Worm (Caenorhabditis elegans) whole organism, L4 larva: ENCODE data around the gene pgph-2.
A peak's percentile ranks its signal among the peaks of the same experiment; 100 is the strongest.

Experiments used
- F26F4.8 ChIP-seq: fragments of 200-800 bp; sonication (Bioruptor generic); conservative IDR thresholded peaks from 2 replicates; pipeline ENCODE4 v1.3.6; 2022; ENCODE audit warnings: missing genetic modification characterization, missing compliant biosample characterization
- F44E2.7 ChIP-seq: fragments of 200-800 bp; sonication (Bioruptor generic); IDR thresholded peaks from 2 replicates; pipeline ENCODE4 v2.1.2; 2022; ENCODE audit warnings: missing genetic modification characterization, missing compliant biosample characterization
- F49E8.2 ChIP-seq: sonication (generic microtip); optimal IDR thresholded peaks from 2 replicates; lab custom pipeline; 2016; ENCODE audit warnings: missing compliant biosample characterization, mild to moderate bottlenecking, missing genetic modification characterization, borderline replicate concordance
- Y48G9A.11 ChIP-seq: fragments of 200-800 bp; sonication (Bioruptor generic); IDR thresholded peaks from 2 replicates; pipeline ENCODE4 v1.3.6; 2022; ENCODE audit warnings: missing genetic modification reagents, missing genetic modification characterization, missing compliant biosample characterization
- Y75B8A.6 ChIP-seq: fragments of 200-800 bp; sonication (Bioruptor generic); IDR thresholded peaks from 2 replicates; pipeline ENCODE4 v1.3.6; 2022; ENCODE audit warnings: missing genetic modification reagents, missing genetic modification characterization, missing compliant biosample characterization
- attf-4 ChIP-seq: sonication (generic microtip); optimal IDR thresholded peaks from 3 replicates; lab custom pipeline; 2017; ENCODE audit warnings: missing biosample characterization, missing genetic modification characterization
- ceh-20 ChIP-seq: fragments of 200-800 bp; sonication (Bioruptor generic); IDR thresholded peaks from 2 replicates; pipeline ENCODE4 v1.3.6; 2022; ENCODE audit warnings: missing genetic modification reagents, missing genetic modification characterization, missing compliant biosample characterization
- ceh-44 ChIP-seq: fragments of 200-800 bp; sonication (Bioruptor generic); IDR thresholded peaks from 2 replicates; pipeline ENCODE4 v1.3.6; 2022; ENCODE audit warnings: missing genetic modification reagents, missing genetic modification characterization, missing compliant biosample characterization
- ceh-82 ChIP-seq: sonication (generic microtip); optimal IDR thresholded peaks from 2 replicates; lab custom pipeline; 2017; ENCODE audit warnings: missing biosample characterization, missing genetic modification characterization
- ces-1 ChIP-seq: fragments of 150-350 bp; sonication (generic microtip); optimal IDR thresholded peaks from 4 replicates; lab custom pipeline; 2014; ENCODE audit warnings: missing biosample characterization, missing genetic modification reagents, missing genetic modification characterization
- daf-12 ChIP-seq: fragments of 150-350 bp; optimal IDR thresholded peaks from 2 replicates; lab custom pipeline; 2014; ENCODE audit warnings: missing biosample characterization, missing genetic modification reagents, missing genetic modification characterization
- daf-16 ChIP-seq, 3 experiments: sonication (generic microtip); optimal IDR thresholded peaks; 2 replicates each; lab custom pipeline; 2016 to 2017; ENCODE audit warnings: missing genetic modification characterization in 3 of 3, missing genetic modification reagents in 3 of 3, mild to moderate bottlenecking in 2 of 3, missing compliant biosample characterization in 2 of 3, missing biosample characterization in 1 of 3, moderate library complexity in 1 of 3
- dmd-8 ChIP-seq: fragments of 200-800 bp; sonication (Bioruptor generic); IDR thresholded peaks from 2 replicates; pipeline ENCODE4 v1.3.6; 2022; ENCODE audit warnings: missing genetic modification characterization, missing compliant biosample characterization
- dve-1 ChIP-seq: sonication (generic microtip); optimal IDR thresholded peaks from 2 replicates; lab custom pipeline; 2017; ENCODE audit warnings: antibody characterized with exemption, mild to moderate bottlenecking, missing genetic modification characterization, missing compliant biosample characterization; ENCODE audit not compliant: insufficient read depth
- egl-27 ChIP-seq: sonication (generic microtip); optimal IDR thresholded peaks from 3 replicates; lab custom pipeline; 2017; ENCODE audit warnings: missing biosample characterization, missing genetic modification reagents, missing genetic modification characterization
- egl-43 ChIP-seq: fragments of 200-800 bp; sonication (Bioruptor generic); IDR thresholded peaks from 2 replicates; pipeline ENCODE4 v1.3.6; 2022; ENCODE audit warnings: missing genetic modification reagents, missing genetic modification characterization, missing compliant biosample characterization
- hlh-11 ChIP-seq: fragments of 200-800 bp; sonication (Bioruptor generic); optimal IDR thresholded peaks from 2 replicates; lab custom pipeline; 2018; ENCODE audit warnings: mild to moderate bottlenecking, missing genetic modification characterization, missing compliant biosample characterization
- hmg-1.1 ChIP-seq: fragments of 200-800 bp; sonication (Bioruptor generic); IDR thresholded peaks from 2 replicates; pipeline ENCODE4 v1.3.6; 2022; ENCODE audit warnings: missing genetic modification reagents, missing genetic modification characterization, missing compliant biosample characterization
- jun-1 ChIP-seq: fragments of 150-350 bp; optimal IDR thresholded peaks from 2 replicates; lab custom pipeline; 2014; ENCODE audit warnings: missing biosample characterization, missing genetic modification reagents, missing genetic modification characterization
- lim-7 ChIP-seq: fragments of 200-800 bp; sonication (Bioruptor generic); IDR thresholded peaks from 2 replicates; pipeline ENCODE4 v1.3.6; 2022; ENCODE audit warnings: missing genetic modification characterization, missing compliant biosample characterization
- lin-1 ChIP-seq: fragments of 200-800 bp; sonication (Bioruptor generic); IDR thresholded peaks from 2 replicates; pipeline ENCODE4 v1.3.6; 2022; ENCODE audit warnings: missing genetic modification reagents, missing genetic modification characterization, missing compliant biosample characterization
- lin-15B ChIP-seq: fragments of 150-350 bp; sonication (generic microtip); optimal IDR thresholded peaks from 3 replicates; lab custom pipeline; 2014; ENCODE audit warnings: missing biosample characterization, missing genetic modification characterization
- lin-38 ChIP-seq: fragments of 200-800 bp; sonication (Bioruptor generic); IDR thresholded peaks from 2 replicates; pipeline ENCODE4 v1.3.6; 2022; ENCODE audit warnings: missing genetic modification reagents, missing genetic modification characterization, missing compliant biosample characterization
- madf-5 ChIP-seq, 2 experiments: fragments of 200-800 bp; sonication (Bioruptor generic); IDR thresholded peaks; 2 replicates each; pipeline ENCODE4 v1.3.6; 2022; ENCODE audit warnings: missing compliant biosample characterization in 2 of 2, missing genetic modification characterization in 2 of 2
- mdt-29 ChIP-seq: fragments of 200-800 bp; sonication (Bioruptor generic); IDR thresholded peaks from 2 replicates; pipeline ENCODE4 v1.3.6; 2022; ENCODE audit warnings: missing genetic modification reagents, missing genetic modification characterization, missing compliant biosample characterization
- mes-2 ChIP-seq: sonication (generic microtip); optimal IDR thresholded peaks from 2 replicates; lab custom pipeline; 2016; ENCODE audit warnings: missing genotype, mild to moderate bottlenecking, missing genetic modification characterization, missing compliant biosample characterization; ENCODE audit not compliant: poor library complexity, severe bottlenecking
- mxl-3 ChIP-seq: fragments of 200-800 bp; sonication (Bioruptor generic); optimal IDR thresholded peaks from 2 replicates; lab custom pipeline; 2018; ENCODE audit warnings: mild to moderate bottlenecking, missing genetic modification characterization, missing compliant biosample characterization
- skn-1 ChIP-seq: fragments of 150-350 bp; optimal IDR thresholded peaks from 2 replicates; lab custom pipeline; 2014; ENCODE audit warnings: missing biosample characterization, missing genetic modification characterization
- snpc-1.2 ChIP-seq: fragments of 200-800 bp; sonication (Bioruptor generic); IDR thresholded peaks from 2 replicates; pipeline ENCODE4 v1.3.6; 2022; ENCODE audit warnings: missing genetic modification reagents, missing genetic modification characterization, missing compliant biosample characterization
- snpc-4 ChIP-seq: fragments of 150-350 bp; optimal IDR thresholded peaks from 2 replicates; lab custom pipeline; 2014; ENCODE audit warnings: missing biosample characterization, missing genetic modification characterization
- tra-1 ChIP-seq: fragments of 200-800 bp; sonication (Bioruptor generic); IDR thresholded peaks from 2 replicates; pipeline ENCODE4 v1.3.6; 2022; ENCODE audit warnings: missing genetic modification reagents, missing genetic modification characterization, missing compliant biosample characterization
- unc-130 ChIP-seq: sonication (generic microtip); optimal IDR thresholded peaks from 2 replicates; lab custom pipeline; 2016; ENCODE audit warnings: missing genetic modification reagents, missing genetic modification characterization, missing compliant biosample characterization
- unc-62 ChIP-seq, 3 experiments: fragments of 150-350 bp in 1 of 3; sonication (generic microtip); optimal IDR thresholded peaks in 2 of 3; peaks in 1 of 3; 1 replicate in 1 of 3; 2 replicates in 2 of 3; lab custom pipeline; 2014 to 2017; ENCODE audit warnings: missing biosample characterization in 3 of 3, missing genetic modification characterization in 3 of 3, missing genetic modification reagents in 3 of 3, missing genotype in 1 of 3
- zip-2 ChIP-seq: fragments of 150-350 bp; optimal IDR thresholded peaks from 2 replicates; lab custom pipeline; 2014; ENCODE audit warnings: missing biosample characterization, missing genetic modification characterization
- ztf-11 ChIP-seq: fragments of 150-350 bp; optimal IDR thresholded peaks from 2 replicates; lab custom pipeline; 2014; ENCODE audit warnings: missing biosample characterization, missing genetic modification characterization

pgph-2 gene

ce11 chrV:5765081-5765480, at the start of gene pgph-2:
Gene pgph-2 (plus strand): TSS chrV:5765127.
- no peak for TF ChIP-seq lin-15B (tag; lab: Kevin White, UChicago)
- TF ChIP-seq dve-1: peak; percentile 29
- TF ChIP-seq madf-5 (GFP tag; IDR thresholded peaks at IDR 0.05; lab: Robert Waterston, UW): no peak
- no peak for TF ChIP-seq zip-2
- TF ChIP-seq ztf-11 (tag; lab: Kevin White, UChicago): no peak
- TF ChIP-seq egl-27 (tag; lab: Kevin White, UChicago): no peak
- no peak for TF ChIP-seq daf-16 (GFP tag; optimal IDR thresholded peaks at IDR 0.05; lab: Kevin White, UChicago)
- peak; percentile 66 for TF ChIP-seq daf-16 (tag; optimal IDR thresholded peaks at IDR 0.05; lab: Kevin White, UChicago)
- peak; percentile 14 for TF ChIP-seq hlh-11 (tag; lab: Kevin White, UChicago)
- no peak for TF ChIP-seq F44E2.7 (GFP tag; lab: Robert Waterston, UW)
- no peak for TF ChIP-seq ces-1
- TF ChIP-seq jun-1 (tag; lab: Kevin White, UChicago): no peak
- TF ChIP-seq hmg-1.1 (GFP tag; lab: Robert Waterston, UW): no peak

ce11 chrV:5716508-5716907, 48.4 kb upstream of the pgph-2 start, which contains the start of gene K09H11.9:
Gene K09H11.9 (minus strand): TSS chrV:5716608.
- TF ChIP-seq mxl-3 (GFP tag; lab: Kevin White, UChicago) (no peak), ceh-82 (tag; lab: Kevin White, UChicago) (no peak), tra-1 (GFP tag; lab: Robert Waterston, UW) (no peak), Y75B8A.6 (GFP tag; lab: Robert Waterston, UW) (no peak), snpc-4 (tag; lab: Kevin White, UChicago) (no peak), lin-1 (no peak), egl-43 (GFP tag; lab: Robert Waterston, UW) (no peak), lim-7 (GFP tag; lab: Robert Waterston, UW) (no peak)
- TF ChIP-seq, all 104 proteins: peak for 0

- TF ChIP-seq unc-62 (GFP tag; optimal IDR thresholded peaks at IDR 0.05 in 1 of 2; lab: Kevin White, UChicago) (peak in 1 of 2 experiments; percentile 34), unc-62 (tag; optimal IDR thresholded peaks at IDR 0.05; lab: Kevin White, UChicago) (no peak), dmd-8 (GFP tag; lab: Robert Waterston, UW) (no peak), ceh-44 (GFP tag; lab: Robert Waterston, UW) (0 out of 2 replicates have a peak, but pooled peaks have one; percentile 12), skn-1 (tag; lab: Kevin White, UChicago) (no peak), Y48G9A.11 (GFP tag; lab: Robert Waterston, UW) (peak; percentile 97), daf-12 (tag; lab: Kevin White, UChicago) (no peak), mxl-3 (GFP tag; lab: Kevin White, UChicago) (no peak), F49E8.2 (tag; lab: Kevin White, UChicago) (peak; percentile 95), attf-4 (tag; lab: Kevin White, UChicago) (no peak), snpc-1.2 (GFP tag; lab: Robert Waterston, UW) (peak; percentile 76), mes-2 (no peak), unc-130 (GFP tag; lab: Kevin White, UChicago) (peak; percentile 97), F26F4.8 (GFP tag; lab: Robert Waterston, UW) (no peak), lin-38 (GFP tag; lab: Robert Waterston, UW) (peak; percentile 80), mdt-29 (GFP tag; lab: Robert Waterston, UW) (no peak), ceh-20 (GFP tag; lab: Robert Waterston, UW) (no peak)
Measured at ce11 chrV:5717237-5717935, 47.5 kb upstream of the pgph-2 start, which contains the start of gene rga-3. Gene rga-3 (plus strand): TSS chrV:5717885.
